Fruit fly (Drosophila melanogaster) whole organism, wandering third instar larva: ENCODE results near the gene mRpS30.
"Not testable (repeated sequence)": the region's sequence is repeated elsewhere in the genome, so short reads cannot be mapped to it uniquely, and the experiment has no call there.

Experiments used
- CrebA ChIP-seq: fragments of 200-800 bp; sonication (Bioruptor generic); optimal IDR thresholded peaks from 2 replicates; lab custom pipeline; 2016; ENCODE audit warnings: missing biosample characterization, mild to moderate bottlenecking, missing genetic modification characterization, borderline replicate concordance
- Dfd ChIP-seq: fragments of >200 bp; optimal IDR thresholded peaks from 2 replicates; lab custom pipeline; 2017; ENCODE audit warnings: missing biosample characterization, missing genetic modification characterization
- Hr78 ChIP-seq: fragments of >200 bp; optimal IDR thresholded peaks from 2 replicates; lab custom pipeline; 2017; ENCODE audit warnings: missing biosample characterization, missing genetic modification characterization
- Sp1 ChIP-seq: fragments of 200-800 bp; sonication (Bioruptor generic); optimal IDR thresholded peaks from 3 replicates; lab custom pipeline; 2019; ENCODE audit warnings: missing biosample characterization, mild to moderate bottlenecking, missing genetic modification characterization, moderate library complexity
- h ChIP-seq: fragments of 200-800 bp; sonication (Bioruptor generic); optimal IDR thresholded peaks from 3 replicates; lab custom pipeline; 2016; ENCODE audit warnings: missing biosample characterization, mild to moderate bottlenecking, missing genetic modification characterization
- lola ChIP-seq: fragments of >200 bp; optimal IDR thresholded peaks from 2 replicates; lab custom pipeline; 2017; ENCODE audit warnings: missing biosample characterization, missing genetic modification characterization
- pan ChIP-seq: fragments of >200 bp; optimal IDR thresholded peaks from 2 replicates; lab custom pipeline; 2017
- psq ChIP-seq: fragments of 200-800 bp; sonication (Bioruptor generic); optimal IDR thresholded peaks from 3 replicates; lab custom pipeline; 2017; ENCODE audit warnings: missing biosample characterization, mild to moderate bottlenecking, missing genetic modification characterization, moderate library complexity
- tai ChIP-seq: sonication (Bioruptor generic); optimal IDR thresholded peaks from 2 replicates; lab custom pipeline; 2016; ENCODE audit warnings: missing biosample characterization, missing genetic modification characterization

DNA sequence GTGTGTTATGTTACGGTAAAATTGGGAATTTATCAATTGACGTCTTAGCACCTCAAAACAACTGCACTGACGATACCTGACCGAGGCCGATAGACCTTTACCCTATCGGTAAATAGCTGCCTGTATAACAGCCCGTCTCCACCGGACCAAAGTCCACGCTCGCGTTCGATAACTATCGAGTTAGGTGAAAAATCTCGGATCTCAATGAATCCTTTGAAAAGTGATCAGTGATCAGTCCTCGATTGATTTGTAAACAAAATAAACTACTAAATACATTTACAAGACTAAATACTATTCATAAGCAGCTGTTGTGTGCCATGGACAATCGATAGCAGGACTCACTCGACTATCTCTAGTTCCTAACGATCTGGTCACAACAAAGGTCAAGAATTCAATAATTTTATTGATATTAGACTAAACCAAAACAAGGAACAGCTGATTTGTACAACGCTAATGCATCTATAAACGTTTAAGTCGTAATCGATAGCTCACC, 10.2 kb downstream of the mRpS30 start, which contains the start of gene sordd1:
- TF ChIP-seq lola (GFP tag; lab: Kevin White, UChicago); Hr78 (GFP tag; lab: Kevin White, UChicago); CrebA; Dfd (GFP tag; lab: Kevin White, UChicago); tai (GFP tag; lab: Kevin White, UChicago); h (GFP tag; lab: Kevin White, UChicago); pan (lab: Kevin White, UChicago); psq (GFP tag; lab: Kevin White, UChicago); Sp1: not testable (repeated sequence)
